Worm (Caenorhabditis elegans): ENCODE data around the gene lin-37.
A peak's percentile ranks its signal among the peaks of the same experiment; 100 is the strongest.

Gene lin-37

ce11 chrIII:7025839-7026238, 46.5 kb downstream of the lin-37 start:
- no peak for TF ChIP-seq nhr-12 (tag; optimal IDR thresholded peaks at IDR 0.05)
- no peak for TF ChIP-seq hlh-1 (tag; optimal IDR thresholded peaks at IDR 0.05)

DNA sequence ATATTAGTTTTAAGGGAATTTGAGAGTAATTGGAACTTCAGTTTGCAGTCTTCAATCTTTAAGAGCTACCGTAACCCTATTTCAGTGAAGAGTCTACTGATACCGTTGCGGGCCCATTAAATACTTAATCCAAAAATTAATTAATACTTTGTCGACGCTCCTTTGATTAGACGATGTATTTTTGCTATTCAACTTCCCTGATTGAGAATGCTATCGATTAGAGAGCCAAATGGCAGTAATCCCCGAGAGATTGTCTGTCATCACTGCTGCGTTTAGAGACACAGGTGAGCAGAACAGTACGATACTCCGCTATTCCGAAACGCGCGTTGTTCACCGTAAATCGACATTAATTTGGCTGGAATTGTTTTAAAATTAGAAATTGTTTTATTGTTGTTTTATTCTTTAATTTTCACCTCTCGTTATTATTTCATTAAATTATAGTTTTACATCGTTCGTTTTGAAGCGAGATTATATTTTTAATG, 51.2 kb downstream of the lin-37 start, which contains the start of gene rfl-1:
Gene rfl-1, plus strand, starts transcription at position 51 of the 482 bp plus-strand sequence.
- TF ChIP-seq pha-4 (tag; optimal IDR thresholded peaks at IDR 0.05) (peak; percentile 11), ham-2 (GFP tag; optimal IDR thresholded peaks at IDR 0.05) (no peak), ceh-39 (tag; optimal IDR thresholded peaks at IDR 0.05) (peak; percentile 26), ces-1 (GFP tag; optimal IDR thresholded peaks at IDR 0.05) (peak; percentile 81), lsy-2 (tag; optimal IDR thresholded peaks at IDR 0.05) (peak; percentile 70), hlh-1 (tag; optimal IDR thresholded peaks at IDR 0.05) (peak; percentile 24), drap-1 (GFP tag; optimal IDR thresholded peaks at IDR 0.05) (no peak)

Data from whole organism, mixed stage, embryonic.